Fruit fly (Drosophila melanogaster): ENCODE measurements around the gene CG6026.

DNA sequence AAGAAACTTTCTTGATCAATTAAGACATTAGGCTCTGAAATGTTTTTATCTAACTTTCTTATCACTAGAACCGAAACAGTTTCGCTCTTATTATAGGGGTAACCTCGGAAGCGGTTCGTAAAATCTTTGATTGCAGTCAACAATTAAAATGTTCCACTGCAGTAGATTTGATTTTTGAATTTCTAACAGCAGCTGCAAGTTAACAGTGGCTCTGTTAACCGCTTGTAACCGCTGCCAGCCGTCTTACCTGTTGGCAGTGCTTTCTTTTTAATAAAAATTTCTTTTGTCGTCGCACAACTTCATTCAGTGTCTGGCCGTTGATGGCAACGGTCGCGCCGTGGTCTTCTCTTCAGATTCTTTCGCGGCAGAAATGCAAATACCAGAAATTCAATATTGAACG lies at the start of gene CG6026:
- TF ChIP-seq psq (optimal IDR thresholded peaks at IDR 0.05) (no peak), EcR (GFP tag; optimal IDR thresholded peaks at IDR 0.05) (no peak), usp (GFP tag; optimal IDR thresholded peaks at IDR 0.05) (no peak), Dll (optimal IDR thresholded peaks at IDR 0.05) (no peak), pan (optimal IDR thresholded peaks at IDR 0.05) (no peak)
